Fruit fly (Drosophila melanogaster) whole organism, embryonic: ENCODE data around the gene CG4452.
A peak's percentile ranks its signal among the peaks of the same experiment; 100 is the strongest.

Source experiments
- Atf6 ChIP-seq: fragments of 200-800 bp; sonication (Bioruptor generic); IDR thresholded peaks from 2 replicates; pipeline ENCODE4 v1.3.6; 2022; ENCODE audit warnings: missing biosample characterization, missing genetic modification characterization
- CG1024 ChIP-seq: fragments of 200-800 bp; sonication (Bioruptor generic); IDR thresholded peaks from 2 replicates; pipeline ENCODE4 v1.3.6; 2022; ENCODE audit warnings: missing biosample characterization, missing genetic modification characterization
- CG11504 ChIP-seq: fragments of 200-800 bp; sonication (Bioruptor generic); optimal IDR thresholded peaks from 3 replicates; lab custom pipeline; 2019; ENCODE audit warnings: missing biosample characterization, mild to moderate bottlenecking, missing genetic modification characterization, moderate library complexity
- CG12744 ChIP-seq: fragments of 200-800 bp; sonication (Bioruptor generic); optimal IDR thresholded peaks from 2 replicates; lab custom pipeline; 2016; ENCODE audit warnings: missing biosample characterization, missing genetic modification characterization
- CG14710 ChIP-seq: fragments of 200-800 bp; sonication (Bioruptor generic); optimal IDR thresholded peaks from 3 replicates; lab custom pipeline; 2019; ENCODE audit warnings: missing biosample characterization, mild to moderate bottlenecking, missing genetic modification characterization, moderate library complexity
- CG15696 ChIP-seq: fragments of 200-800 bp; sonication (Bioruptor generic); optimal IDR thresholded peaks from 2 replicates; lab custom pipeline; 2019; ENCODE audit warnings: missing biosample characterization, mild to moderate bottlenecking, missing genetic modification characterization, moderate library complexity
- CG18262 ChIP-seq: fragments of 200-800 bp; optimal IDR thresholded peaks from 3 replicates; lab custom pipeline; 2019; ENCODE audit warnings: missing biosample characterization, mild to moderate bottlenecking, missing genetic modification characterization, moderate library complexity
- CG2129 ChIP-seq: fragments of 200-800 bp; sonication (Bioruptor generic); IDR thresholded peaks from 2 replicates; pipeline ENCODE4 v1.3.6; 2022; ENCODE audit warnings: missing biosample characterization, missing genetic modification characterization; ENCODE audit not compliant: partially characterized antibody
- CG2199 ChIP-seq: fragments of 200-800 bp; sonication (Bioruptor generic); IDR thresholded peaks from 3 replicates; pipeline ENCODE4 v1.3.6; 2022; ENCODE audit warnings: missing biosample characterization, missing genetic modification characterization
- CG30431 ChIP-seq: fragments of 200-800 bp; sonication (Bioruptor generic); optimal IDR thresholded peaks from 2 replicates; lab custom pipeline; 2017; ENCODE audit warnings: missing biosample characterization, missing genetic modification characterization
- CG31224 ChIP-seq: fragments of 200-800 bp; sonication (Bioruptor generic); IDR thresholded peaks from 2 replicates; pipeline ENCODE4 v1.3.6; 2022; ENCODE audit warnings: missing biosample characterization, missing genetic modification characterization
- CG33213 ChIP-seq: fragments of 200-800 bp; sonication (Bioruptor generic); optimal IDR thresholded peaks from 3 replicates; lab custom pipeline; 2016; ENCODE audit warnings: missing biosample characterization, missing genetic modification characterization
- CG34422 ChIP-seq: fragments of 200-800 bp; sonication (Bioruptor generic); IDR thresholded peaks from 3 replicates; pipeline ENCODE4 v1.3.6; 2022; ENCODE audit warnings: missing biosample characterization, missing genetic modification characterization
- CG4424 ChIP-seq: fragments of 200-800 bp; sonication (Bioruptor generic); optimal IDR thresholded peaks from 3 replicates; lab custom pipeline; 2016; ENCODE audit warnings: missing biosample characterization, missing genetic modification characterization
- CG4820 ChIP-seq: fragments of 200-800 bp; sonication (Bioruptor generic); optimal IDR thresholded peaks from 3 replicates; lab custom pipeline; 2016; ENCODE audit warnings: missing biosample characterization, missing genetic modification characterization
- CG6175 ChIP-seq: fragments of 200-800 bp; sonication (Bioruptor generic); IDR thresholded peaks from 3 replicates; pipeline ENCODE4 v1.3.6; 2022; ENCODE audit warnings: missing biosample characterization, missing genetic modification characterization
- CG7357 ChIP-seq: fragments of 200-800 bp; sonication (Bioruptor generic); IDR thresholded peaks from 3 replicates; pipeline ENCODE4 v1.3.6; 2022; ENCODE audit warnings: missing biosample characterization, missing genetic modification characterization
- CG8290 ChIP-seq, 3 experiments: fragments of 200-800 bp; sonication (Bioruptor generic); optimal IDR thresholded peaks; 2 replicates each; lab custom pipeline; 2016 to 2019; ENCODE audit warnings: missing biosample characterization in 3 of 3, missing genetic modification characterization in 3 of 3, mild to moderate bottlenecking in 2 of 3, moderate library complexity in 1 of 3
- CG8765 ChIP-seq: fragments of 200-800 bp; sonication (Bioruptor generic); IDR thresholded peaks from 2 replicates; pipeline ENCODE4 v1.3.6; 2022; ENCODE audit warnings: missing biosample characterization, missing genetic modification characterization
- D ChIP-seq, 2 experiments: fragments of 200-800 bp in 1 of 2; fragments of >200 bp in 1 of 2; sonication (Bioruptor generic) in 1 of 2; optimal IDR thresholded peaks; 2 replicates in 1 of 2; 3 replicates in 1 of 2; lab custom pipeline; 2017; ENCODE audit warnings: mild to moderate bottlenecking in 1 of 2, missing biosample characterization in 1 of 2, missing genetic modification characterization in 1 of 2, missing genetic modification reagents in 1 of 2
- D19A ChIP-seq: fragments of 200-800 bp; optimal IDR thresholded peaks from 3 replicates; lab custom pipeline; 2019; ENCODE audit warnings: missing biosample characterization, mild to moderate bottlenecking, missing genetic modification characterization, moderate library complexity
- Dip2 ChIP-seq: fragments of 200-800 bp; sonication (Bioruptor generic); IDR thresholded peaks from 2 replicates; pipeline ENCODE4 v1.3.6; 2022; ENCODE audit warnings: missing biosample characterization, missing genetic modification characterization
- Drgx ChIP-seq: fragments of 200-800 bp; sonication (Bioruptor generic); IDR thresholded peaks from 2 replicates; pipeline ENCODE4 v1.3.6; 2022; ENCODE audit warnings: missing biosample characterization, missing genetic modification characterization
- E2f2 ChIP-seq: fragments of 200-800 bp; sonication (Bioruptor generic); IDR thresholded peaks from 2 replicates; pipeline ENCODE4 v1.3.6; 2022; ENCODE audit warnings: missing biosample characterization, missing genetic modification characterization
- ERR ChIP-seq: fragments of 200-800 bp; sonication (Bioruptor generic); optimal IDR thresholded peaks from 2 replicates; lab custom pipeline; 2016; ENCODE audit warnings: missing biosample characterization, missing genetic modification characterization
- Fer1 ChIP-seq: fragments of 200-800 bp; sonication (Bioruptor generic); optimal IDR thresholded peaks from 2 replicates; lab custom pipeline; 2017; ENCODE audit warnings: missing biosample characterization, mild to moderate bottlenecking, missing genetic modification characterization
- Hand ChIP-seq: fragments of 200-800 bp; sonication (Bioruptor generic); optimal IDR thresholded peaks from 2 replicates; lab custom pipeline; 2017; ENCODE audit warnings: mild to moderate bottlenecking, missing biosample characterization, missing genetic modification reagents, missing genetic modification characterization
- Hr39 ChIP-seq: fragments of >200 bp; optimal IDR thresholded peaks from 2 replicates; lab custom pipeline; 2017
- Nf-YA ChIP-seq: fragments of 200-800 bp; sonication (Bioruptor generic); IDR thresholded peaks from 2 replicates; pipeline ENCODE4 v1.3.6; 2022; ENCODE audit warnings: missing biosample characterization, missing genetic modification characterization
- Oli ChIP-seq: fragments of 200-800 bp; sonication (Bioruptor generic); optimal IDR thresholded peaks from 2 replicates; lab custom pipeline; 2018; ENCODE audit warnings: missing biosample characterization, mild to moderate bottlenecking, missing genetic modification characterization, moderate library complexity
- Opbp ChIP-seq: fragments of 200-800 bp; sonication (Bioruptor generic); IDR thresholded peaks from 3 replicates; pipeline ENCODE4 v1.3.6; 2022; ENCODE audit warnings: missing biosample characterization, missing genetic modification characterization; ENCODE audit not compliant: partially characterized antibody
- crol ChIP-seq: fragments of 200-800 bp; sonication (Bioruptor generic); IDR thresholded peaks from 2 replicates; pipeline ENCODE4 v1.3.6; 2022; ENCODE audit warnings: missing biosample characterization, missing genetic modification characterization
- dmrt11E ChIP-seq: fragments of 200-800 bp; sonication (Bioruptor generic); optimal IDR thresholded peaks from 3 replicates; lab custom pipeline; 2018; ENCODE audit warnings: missing biosample characterization, mild to moderate bottlenecking, missing genetic modification characterization, moderate library complexity
- dmrt99B ChIP-seq: fragments of 200-800 bp; sonication (Bioruptor generic); optimal IDR thresholded peaks from 2 replicates; lab custom pipeline; 2018; ENCODE audit warnings: missing biosample characterization, mild to moderate bottlenecking, missing genetic modification characterization, moderate library complexity
- dysf ChIP-seq: fragments of 200-800 bp; sonication (Bioruptor generic); IDR thresholded peaks from 3 replicates; pipeline ENCODE4 v1.3.6; 2022; ENCODE audit warnings: missing biosample characterization, missing genetic modification characterization
- fd102C ChIP-seq: fragments of 200-800 bp; sonication (Bioruptor generic); optimal IDR thresholded peaks from 2 replicates; lab custom pipeline; 2018; ENCODE audit warnings: missing biosample characterization, mild to moderate bottlenecking, missing genetic modification characterization, moderate library complexity
- fd96Cb ChIP-seq: fragments of 200-800 bp; sonication (Bioruptor generic); optimal IDR thresholded peaks from 2 replicates; lab custom pipeline; 2018; ENCODE audit warnings: missing biosample characterization, mild to moderate bottlenecking, missing genetic modification characterization, moderate library complexity
- gcm ChIP-seq: fragments of 200-800 bp; sonication (Bioruptor generic); optimal IDR thresholded peaks from 2 replicates; lab custom pipeline; 2019; ENCODE audit warnings: missing biosample characterization, mild to moderate bottlenecking, missing genetic modification characterization, moderate library complexity
- her ChIP-seq: fragments of 200-800 bp; sonication (Bioruptor generic); optimal IDR thresholded peaks from 2 replicates; lab custom pipeline; 2016; ENCODE audit warnings: missing biosample characterization, missing genetic modification characterization
- phol ChIP-seq: fragments of 200-800 bp; sonication (Bioruptor generic); optimal IDR thresholded peaks from 3 replicates; lab custom pipeline; 2018; ENCODE audit warnings: missing biosample characterization, mild to moderate bottlenecking, missing genetic modification characterization, moderate library complexity
- rib ChIP-seq: fragments of 200-800 bp; sonication (Bioruptor generic); IDR thresholded peaks from 2 replicates; pipeline ENCODE4 v1.3.6; 2022; ENCODE audit warnings: missing biosample characterization, missing genetic modification characterization
- row ChIP-seq: fragments of 200-800 bp; sonication (Bioruptor generic); IDR thresholded peaks from 3 replicates; pipeline ENCODE4 v1.3.6; 2022; ENCODE audit warnings: missing biosample characterization, missing genetic modification characterization
- sd ChIP-seq: fragments of 200-800 bp; sonication (Bioruptor generic); optimal IDR thresholded peaks from 3 replicates; lab custom pipeline; 2018; ENCODE audit warnings: missing biosample characterization, mild to moderate bottlenecking, missing genetic modification characterization, moderate library complexity
- slbo ChIP-seq: fragments of 200-800 bp; sonication (Bioruptor generic); IDR thresholded peaks from 2 replicates; pipeline ENCODE4 v1.3.6; 2022; ENCODE audit warnings: missing biosample characterization, missing genetic modification characterization
- slou ChIP-seq: fragments of 200-800 bp; sonication (Bioruptor generic); optimal IDR thresholded peaks from 3 replicates; lab custom pipeline; 2016; ENCODE audit warnings: missing biosample characterization, missing genetic modification characterization
- tin ChIP-seq: fragments of 200-800 bp; sonication (Bioruptor generic); optimal IDR thresholded peaks from 3 replicates; lab custom pipeline; 2016; ENCODE audit warnings: missing biosample characterization, missing genetic modification characterization
- trem ChIP-seq: fragments of 200-800 bp; optimal IDR thresholded peaks from 3 replicates; lab custom pipeline; 2019; ENCODE audit warnings: missing biosample characterization, mild to moderate bottlenecking, missing genetic modification characterization, moderate library complexity
- ttk ChIP-seq: fragments of 200-800 bp; sonication (Bioruptor generic); IDR thresholded peaks from 2 replicates; pipeline ENCODE4 v2.1.2; 2022; ENCODE audit warnings: missing biosample characterization, missing genetic modification characterization
- vnd ChIP-seq: fragments of 200-800 bp; sonication (Bioruptor generic); IDR thresholded peaks from 3 replicates; pipeline ENCODE4 v1.3.6; 2022; ENCODE audit warnings: missing biosample characterization, missing genetic modification characterization; ENCODE audit not compliant: partially characterized antibody

CG4452 gene

DNA sequence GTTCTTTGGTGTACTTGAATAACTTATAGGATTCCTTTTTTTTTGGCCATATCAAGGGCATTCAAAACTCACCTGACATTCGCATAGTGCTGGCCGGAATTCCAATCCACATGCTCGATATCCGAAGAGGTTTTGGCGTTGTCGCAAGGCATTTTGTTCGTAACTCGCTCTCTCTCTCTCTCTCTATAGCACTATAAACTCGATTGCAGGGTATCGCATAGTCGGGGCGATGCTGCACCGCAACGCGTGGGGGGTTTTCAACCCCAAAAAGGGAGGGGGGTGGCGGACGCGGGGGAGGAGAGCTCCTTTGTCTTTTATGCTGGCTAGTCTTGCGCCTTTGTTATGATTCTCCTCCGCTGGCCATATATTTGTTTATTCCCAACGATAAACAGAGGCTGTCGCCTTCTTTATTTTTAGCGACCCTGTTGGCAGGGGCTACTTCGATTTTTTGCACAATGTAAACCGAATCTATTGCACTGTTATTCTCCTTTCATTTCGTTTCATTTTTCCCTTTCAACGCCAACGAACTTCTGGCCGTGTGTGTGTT is 31.3 kb downstream of the CG4452 start:
- no peak for TF ChIP-seq fd96Cb (tag; lab: Kevin White, UChicago)
- peak; percentile 39; the same call in 1 of the 3 replicates for TF ChIP-seq CG7357
- 0 out of 2 replicates have a peak, but pooled peaks have one; percentile 21 for TF ChIP-seq Atf6 (GFP tag; lab: Robert Waterston, UW)
- peak; percentile 85 for TF ChIP-seq D19A (tag; lab: Kevin White, UChicago)
- no peak for TF ChIP-seq CG8290 (GFP tag; optimal IDR thresholded peaks at IDR 0.05; lab: Kevin White, UChicago)
- peak in 1 of 2 experiments; percentile 25 for TF ChIP-seq CG8290 (tag; optimal IDR thresholded peaks at IDR 0.05; lab: Kevin White, UChicago)
- no peak for TF ChIP-seq Hr39 (lab: Kevin White, UChicago)
- TF ChIP-seq crol = peak; percentile 69
- TF ChIP-seq CG8765 (GFP tag; lab: Robert Waterston, UW) = no peak
- TF ChIP-seq Fer1 (GFP tag; lab: Kevin White, UChicago) = no peak
- no peak for TF ChIP-seq Oli (tag; lab: Kevin White, UChicago)
- TF ChIP-seq Drgx (GFP tag; lab: Robert Waterston, UW) = peak; percentile 42; the same call in 1 of the 2 replicates
- peak; percentile 38; the same call in 1 of the 3 replicates for TF ChIP-seq CG6175 (GFP tag; lab: Robert Waterston, UW)
- no peak for TF ChIP-seq E2f2 (GFP tag; lab: Robert Waterston, UW)
- TF ChIP-seq CG4820 (GFP tag; lab: Kevin White, UChicago) = peak; percentile 12
- TF ChIP-seq row (GFP tag; lab: Robert Waterston, UW) = peak; percentile 59
- no peak for TF ChIP-seq CG30431 (GFP tag; lab: Kevin White, UChicago)
- 0 out of 3 replicates have a peak, but pooled peaks have one; percentile 45 for TF ChIP-seq CG2199
- peak; percentile 40; the same call in 1 of the 3 replicates for TF ChIP-seq dysf (GFP tag; lab: Robert Waterston, UW)
- TF ChIP-seq CG1024 (GFP tag; lab: Robert Waterston, UW) = peak; percentile 23; the same call in 1 of the 2 replicates
- TF ChIP-seq CG11504 (tag; lab: Kevin White, UChicago) = peak; percentile 14
- TF ChIP-seq sd (tag; lab: Kevin White, UChicago) = peak; percentile 30
- TF ChIP-seq dmrt11E (tag; lab: Kevin White, UChicago) = no peak
- no peak for TF ChIP-seq fd102C
- TF ChIP-seq CG12744 (GFP tag; lab: Kevin White, UChicago) = no peak
- no peak for TF ChIP-seq her (GFP tag; lab: Kevin White, UChicago)
- no peak for TF ChIP-seq D (optimal IDR thresholded peaks at IDR 0.05; lab: Kevin White, UChicago)
- TF ChIP-seq D (GFP tag; optimal IDR thresholded peaks at IDR 0.05; lab: Kevin White, UChicago) = no peak
- TF ChIP-seq rib (GFP tag; lab: Robert Waterston, UW) = no peak
- TF ChIP-seq Nf-YA (GFP tag; lab: Robert Waterston, UW) = no peak
- no peak for TF ChIP-seq CG33213 (GFP tag; lab: Kevin White, UChicago)
- TF ChIP-seq slou (GFP tag; lab: Kevin White, UChicago) = no peak
- TF ChIP-seq gcm = no peak
- TF ChIP-seq Dip2 = no peak
- no peak for TF ChIP-seq Hand (GFP tag; lab: Kevin White, UChicago)
- peak; percentile 25 for TF ChIP-seq CG4424 (GFP tag; lab: Kevin White, UChicago)
- no peak for TF ChIP-seq CG14710 (tag; lab: Kevin White, UChicago)
- TF ChIP-seq slbo = 0 out of 2 replicates have a peak, but pooled peaks have one; percentile 20
- TF ChIP-seq CG18262 (tag; lab: Kevin White, UChicago) = peak; percentile 0
- TF ChIP-seq CG2129 (GFP tag; lab: Robert Waterston, UW) = no peak
- TF ChIP-seq vnd (GFP tag; lab: Robert Waterston, UW) = no peak
- no peak for TF ChIP-seq CG15696 (tag; lab: Kevin White, UChicago)
- peak; percentile 9 for TF ChIP-seq dmrt99B (tag; lab: Kevin White, UChicago)
- TF ChIP-seq ERR (GFP tag; lab: Kevin White, UChicago) = no peak
- TF ChIP-seq CG34422 (GFP tag; lab: Robert Waterston, UW) = 0 out of 3 replicates have a peak, but pooled peaks have one; percentile 15
- TF ChIP-seq phol (tag; lab: Kevin White, UChicago) = peak; percentile 4
- 0 out of 2 replicates have a peak, but pooled peaks have one; percentile 22 for TF ChIP-seq ttk (GFP tag; lab: Robert Waterston, UW)
- 0 out of 3 replicates have a peak, but pooled peaks have one; percentile 13 for TF ChIP-seq Opbp (GFP tag; lab: Robert Waterston, UW)
- TF ChIP-seq tin = no peak
- no peak for TF ChIP-seq trem (tag; lab: Kevin White, UChicago)
- TF ChIP-seq CG31224 = no peak
